Fruit fly (Drosophila melanogaster): Measurements from ENCODE around the gene GILT1.

GILT1 gene

DNA sequence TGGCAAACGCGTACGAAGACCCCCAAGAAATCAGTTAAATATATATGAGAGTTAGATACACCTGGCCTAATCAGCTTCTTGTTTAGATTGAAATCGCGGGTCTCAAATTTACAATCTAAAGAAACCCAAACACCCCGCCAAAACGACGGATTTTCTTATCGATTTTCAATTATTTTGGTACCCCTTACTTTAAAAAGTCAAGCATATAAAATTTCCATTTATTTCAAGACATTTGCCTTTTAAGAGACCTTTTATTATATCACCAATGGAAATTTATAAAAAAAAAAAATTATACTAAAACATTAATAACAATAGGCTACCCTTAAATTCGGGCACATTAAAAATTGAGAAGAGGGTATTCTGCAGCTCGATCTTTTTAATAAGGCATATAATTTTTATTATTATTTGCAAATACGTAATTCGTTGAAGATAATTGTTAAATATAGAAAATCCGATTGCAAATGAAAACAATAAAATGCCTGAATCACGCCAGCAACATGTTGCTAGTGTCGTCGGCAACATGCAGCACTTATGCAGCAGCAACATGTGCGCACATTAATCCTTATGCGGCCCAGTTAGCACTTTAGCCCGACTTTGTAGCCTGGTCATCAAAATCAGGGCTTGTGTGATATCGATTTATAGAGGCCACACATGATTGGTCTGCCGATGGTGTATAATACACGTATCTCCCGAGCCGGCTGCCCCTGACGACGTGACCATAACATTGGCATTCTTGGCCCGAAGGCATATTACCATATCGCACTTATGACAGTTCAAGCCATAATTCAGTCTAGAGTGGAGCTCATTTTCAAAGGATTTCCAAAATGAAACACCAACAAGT, 29.6 kb downstream of the GILT1 start, which contains the start of the genes Lip3 and CG34309 (continued):
- TF ChIP-seq CG1647 (GFP tag; optimal IDR thresholded peaks at IDR 0.05), result no peak
- TF ChIP-seq Dbx (GFP tag; IDR thresholded peaks at IDR 0.05), result 0 out of 3 replicates have a peak, but pooled peaks have one; percentile 11
- TF ChIP-seq tna (GFP tag; IDR thresholded peaks at IDR 0.05; ENCODE audit: partially characterized antibody), result no peak
- peak; percentile 73 for TF ChIP-seq sug (tag; optimal IDR thresholded peaks at IDR 0.05)
- peak; percentile 38; the same call in 1 of the 3 replicates for TF ChIP-seq row (GFP tag; IDR thresholded peaks at IDR 0.05)
- no peak for TF ChIP-seq Ssrp (tag; optimal IDR thresholded peaks at IDR 0.05)
- TF ChIP-seq twi (tag; optimal IDR thresholded peaks at IDR 0.05), result no peak
- no peak for TF ChIP-seq Optix (GFP tag; IDR thresholded peaks at IDR 0.05)
- TF ChIP-seq CG8944 (GFP tag; optimal IDR thresholded peaks at IDR 0.05), result no peak
- no peak for TF ChIP-seq CkIIα-i1 (GFP tag; IDR thresholded peaks at IDR 0.05)
- no peak for TF ChIP-seq tup (GFP tag; optimal IDR thresholded peaks at IDR 0.05)
- peak; percentile 42 for TF ChIP-seq D19B (GFP tag; optimal IDR thresholded peaks at IDR 0.05)
- TF ChIP-seq Mad (GFP tag; optimal IDR thresholded peaks at IDR 0.05), result no peak
- no peak for TF ChIP-seq nmo (GFP tag; optimal IDR thresholded peaks at IDR 0.05)
- TF ChIP-seq CG14667 (GFP tag; IDR thresholded peaks at IDR 0.05), result no peak

DNA sequence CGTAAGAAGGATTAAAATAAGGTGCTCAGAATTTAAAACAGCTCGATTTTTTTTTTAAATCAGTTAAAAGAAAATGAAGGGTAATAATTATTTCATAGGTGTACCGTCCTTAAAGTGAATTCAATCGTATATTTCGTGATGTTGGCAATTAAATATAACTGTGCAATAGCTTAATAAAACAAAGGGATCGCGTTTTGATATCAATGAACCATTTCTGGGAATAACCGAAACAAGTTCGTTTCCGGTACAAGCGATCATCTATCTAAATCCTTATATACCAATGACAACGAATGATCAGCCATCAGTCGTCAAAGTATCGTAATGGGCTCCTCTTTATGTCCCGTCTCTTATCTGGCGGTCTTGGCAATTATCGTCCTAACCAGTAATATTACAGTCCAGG, 32.3 kb downstream of the GILT1 start, which contains the start of gene CheA87a:
CheA87a (plus strand) TSS at position 301 of the 400 bp plus-strand sequence.
- TF ChIP-seq Fer3 (tag; optimal IDR thresholded peaks at IDR 0.05), result no peak
- no peak for TF ChIP-seq CG4617 (GFP tag; optimal IDR thresholded peaks at IDR 0.05; ENCODE audit: borderline replicate concordance)
- no peak for TF ChIP-seq CG7963 (GFP tag; IDR thresholded peaks at IDR 0.05; ENCODE audit: partially characterized antibody)
- TF ChIP-seq tll (GFP tag; optimal IDR thresholded peaks at IDR 0.05), result no peak
- no peak for TF ChIP-seq CG33557 (GFP tag; optimal IDR thresholded peaks at IDR 0.05)
- TF ChIP-seq CG31441 (GFP tag; IDR thresholded peaks at IDR 0.05), result no peak
- TF ChIP-seq Bdp1 (GFP tag; optimal IDR thresholded peaks at IDR 0.05), result no peak
- TF ChIP-seq CG2202 (tag; optimal IDR thresholded peaks at IDR 0.05), result no peak
- no peak for TF ChIP-seq TFAM (GFP tag; optimal IDR thresholded peaks at IDR 0.05)
- TF ChIP-seq CG11696 (GFP tag; IDR thresholded peaks at IDR 0.05), result no peak
- TF ChIP-seq Deaf1 (tag; optimal IDR thresholded peaks at IDR 0.05), result no peak
- no peak for TF ChIP-seq ab (GFP tag; optimal IDR thresholded peaks at IDR 0.05)
- TF ChIP-seq CG7839 (tag; optimal IDR thresholded peaks at IDR 0.05), result no peak
- no peak for TF ChIP-seq CG12744 (GFP tag; optimal IDR thresholded peaks at IDR 0.05)

DNA sequence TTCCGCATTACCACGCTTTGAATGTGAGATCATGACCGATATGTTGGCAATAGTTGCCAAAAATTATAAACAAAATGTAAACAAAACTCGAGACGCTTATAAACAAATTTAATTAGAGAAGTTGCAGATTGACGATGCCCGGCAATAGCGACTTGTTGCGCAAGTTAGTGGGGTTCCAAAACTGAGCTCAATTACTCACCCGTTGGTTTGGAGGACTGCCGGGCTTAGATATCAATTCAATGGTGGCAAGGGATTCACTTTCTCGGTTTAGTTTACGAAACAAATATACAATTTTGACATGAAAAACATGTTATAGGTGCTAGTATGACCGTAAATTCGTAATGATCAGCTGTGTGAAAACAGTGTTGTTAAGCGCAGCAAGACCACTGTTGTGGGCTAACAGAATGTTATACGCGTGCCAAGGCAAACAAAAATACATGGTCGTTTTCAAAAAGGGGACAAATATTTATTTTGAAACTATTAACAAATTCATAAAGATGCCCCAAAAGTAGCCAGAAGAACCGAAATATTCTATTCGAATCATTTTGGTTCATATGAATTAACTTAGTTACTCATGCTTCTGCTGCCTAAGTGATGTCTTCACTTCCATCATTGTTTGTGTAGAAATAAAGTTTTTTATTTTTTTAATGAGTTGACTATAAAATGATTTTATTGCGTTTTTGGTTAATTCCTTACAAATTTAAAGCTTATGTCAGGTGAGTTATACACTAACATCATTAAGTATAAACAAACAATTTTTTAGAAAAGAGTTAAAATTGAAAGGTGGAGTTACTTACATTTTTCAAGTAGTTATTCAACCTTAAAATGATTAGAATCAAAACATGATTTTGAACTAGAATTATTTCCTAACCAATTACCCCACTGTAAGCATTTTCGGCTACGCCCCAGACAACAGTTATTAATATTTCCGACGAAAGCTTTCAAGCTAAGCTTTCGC, 34.8 kb downstream of the GILT1 start, which contains the start of gene Elp6:
Elp6 (minus strand) TSS at position 350 of the 958 bp plus-strand sequence.
- no peak for TF ChIP-seq vnd (GFP tag; IDR thresholded peaks at IDR 0.05; ENCODE audit: partially characterized antibody)
- TF ChIP-seq CG31388 (GFP tag; optimal IDR thresholded peaks at IDR 0.05), result peak; percentile 3
- peak; percentile 36 for TF ChIP-seq CG8388 (GFP tag; optimal IDR thresholded peaks at IDR 0.05)
- no peak for TF ChIP-seq ERR (GFP tag; optimal IDR thresholded peaks at IDR 0.05)
- TF ChIP-seq unc-4 (GFP tag; IDR thresholded peaks at IDR 0.05; ENCODE audit: partially characterized antibody), result no peak; the same call in 1 of the 2 replicates
- peak; percentile 53; the same call in 2 of the 3 replicates for TF ChIP-seq Dbx (GFP tag; IDR thresholded peaks at IDR 0.05)
- TF ChIP-seq Ssrp (tag; optimal IDR thresholded peaks at IDR 0.05), result peak; percentile 46
- TF ChIP-seq vfl (GFP tag; optimal IDR thresholded peaks at IDR 0.05), result no peak
- no peak for TF ChIP-seq CG12299 (tag; optimal IDR thresholded peaks at IDR 0.05)
- peak; percentile 25 for TF ChIP-seq Fer2 (tag; optimal IDR thresholded peaks at IDR 0.05)
- no peak for TF ChIP-seq CG2199 (GFP tag; IDR thresholded peaks at IDR 0.05)
- TF ChIP-seq fd102C (GFP tag; optimal IDR thresholded peaks at IDR 0.05), result no peak
- TF ChIP-seq CG17912 (GFP tag; optimal IDR thresholded peaks at IDR 0.05), result no peak
- peak; percentile 61 for TF ChIP-seq Hand (GFP tag; optimal IDR thresholded peaks at IDR 0.05)
- no peak for TF ChIP-seq sc (optimal IDR thresholded peaks at IDR 0.05)
- peak; percentile 43 for TF ChIP-seq sc (GFP tag; optimal IDR thresholded peaks at IDR 0.05)
- TF ChIP-seq CG2129 (GFP tag; IDR thresholded peaks at IDR 0.05; ENCODE audit: partially characterized antibody), result no peak
